Fruit fly (Drosophila melanogaster) whole organism, prepupa: ENCODE results near the gene CG13654.

Source experiments
- Blimp-1 ChIP-seq: fragments of 200-800 bp; sonication (Bioruptor generic); optimal IDR thresholded peaks from 3 replicates; lab custom pipeline; 2017; ENCODE audit warnings: missing biosample characterization, missing genetic modification characterization, mild to moderate bottlenecking, moderate library complexity, missing genetic modification reagents
- CG10631 ChIP-seq: fragments of 200-800 bp; sonication (Bioruptor generic); optimal IDR thresholded peaks from 2 replicates; lab custom pipeline; 2016; ENCODE audit warnings: missing biosample characterization, missing genetic modification characterization
- CG10669 ChIP-seq: fragments of 200-800 bp; sonication (Bioruptor generic); optimal IDR thresholded peaks from 3 replicates; lab custom pipeline; 2018; ENCODE audit warnings: missing biosample characterization, mild to moderate bottlenecking, missing genetic modification characterization, moderate library complexity
- CG11294 ChIP-seq: fragments of 200-800 bp; sonication (Bioruptor generic); IDR thresholded peaks from 2 replicates; pipeline ENCODE4 v1.3.6; 2022; ENCODE audit warnings: missing biosample characterization, missing genetic modification characterization
- CG11762 ChIP-seq: fragments of 200-800 bp; sonication (Bioruptor generic); optimal IDR thresholded peaks from 3 replicates; lab custom pipeline; 2016; ENCODE audit warnings: missing biosample characterization, missing genetic modification characterization; ENCODE audit not compliant: insufficient read depth
- CG11902 ChIP-seq: fragments of 200-800 bp; sonication (Bioruptor generic); optimal IDR thresholded peaks from 3 replicates; lab custom pipeline; 2016; ENCODE audit warnings: missing biosample characterization, missing genetic modification characterization
- CG15336 ChIP-seq: fragments of 200-800 bp; sonication (Bioruptor generic); IDR thresholded peaks from 2 replicates; pipeline ENCODE4 v1.3.6; 2022; ENCODE audit warnings: missing biosample characterization, missing genetic modification characterization
- CG1621 ChIP-seq: fragments of 200-800 bp; sonication (Bioruptor generic); optimal IDR thresholded peaks from 3 replicates; lab custom pipeline; 2018; ENCODE audit warnings: missing biosample characterization, mild to moderate bottlenecking, missing genetic modification characterization
- CG16779 ChIP-seq: fragments of 200-800 bp; sonication (Bioruptor generic); optimal IDR thresholded peaks from 3 replicates; lab custom pipeline; 2017; ENCODE audit warnings: missing biosample characterization, mild to moderate bottlenecking, missing genetic modification characterization
- CG31627 ChIP-seq: fragments of 200-800 bp; sonication (Bioruptor generic); optimal IDR thresholded peaks from 3 replicates; lab custom pipeline; 2016; ENCODE audit warnings: missing biosample characterization, missing genetic modification characterization
- CG34406 ChIP-seq: fragments of 200-800 bp; sonication (Bioruptor generic); optimal IDR thresholded peaks from 3 replicates; lab custom pipeline; 2016; ENCODE audit warnings: missing biosample characterization, missing genetic modification characterization
- CG3919 ChIP-seq: fragments of 200-800 bp; sonication (Bioruptor generic); optimal IDR thresholded peaks from 3 replicates; lab custom pipeline; 2016; ENCODE audit warnings: missing biosample characterization, missing genetic modification characterization
- CG6163 ChIP-seq: fragments of 200-800 bp; sonication (Bioruptor generic); IDR thresholded peaks from 3 replicates; pipeline ENCODE4 v1.3.6; 2022; ENCODE audit warnings: missing biosample characterization, missing genetic modification characterization
- CG6792 ChIP-seq: fragments of 200-800 bp; sonication (Bioruptor generic); optimal IDR thresholded peaks from 3 replicates; lab custom pipeline; 2016; ENCODE audit warnings: missing biosample characterization, missing genetic modification characterization
- CG6854 ChIP-seq: fragments of 200-800 bp; sonication (Bioruptor generic); optimal IDR thresholded peaks from 2 replicates; lab custom pipeline; 2017; ENCODE audit warnings: missing biosample characterization, mild to moderate bottlenecking, missing genetic modification characterization
- CG7368 ChIP-seq: fragments of 200-800 bp; sonication (Bioruptor generic); optimal IDR thresholded peaks from 3 replicates; lab custom pipeline; 2016; ENCODE audit warnings: missing biosample characterization, missing genetic modification characterization
- CG8119 ChIP-seq: fragments of 200-800 bp; sonication (Bioruptor generic); IDR thresholded peaks from 3 replicates; pipeline ENCODE4 v1.3.6; 2022; ENCODE audit warnings: missing biosample characterization, missing genetic modification characterization
- CG8319 ChIP-seq: fragments of 200-800 bp; sonication (Bioruptor generic); optimal IDR thresholded peaks from 3 replicates; lab custom pipeline; 2016; ENCODE audit warnings: missing biosample characterization, missing genetic modification characterization
- CG8632 ChIP-seq: fragments of 200-800 bp; sonication (Bioruptor generic); optimal IDR thresholded peaks from 3 replicates; lab custom pipeline; 2016; ENCODE audit warnings: missing biosample characterization, missing genetic modification characterization
- CG9139 ChIP-seq: fragments of 200-800 bp; sonication (Bioruptor generic); optimal IDR thresholded peaks from 3 replicates; lab custom pipeline; 2017; ENCODE audit warnings: missing biosample characterization, mild to moderate bottlenecking, missing genetic modification characterization
- Eip75B ChIP-seq: fragments of 200-800 bp; sonication (Bioruptor generic); optimal IDR thresholded peaks from 3 replicates; lab custom pipeline; 2016; ENCODE audit warnings: missing biosample characterization, missing genetic modification characterization
- Eip78C ChIP-seq: fragments of 200-800 bp; sonication (Bioruptor generic); peaks from one replicate; lab custom pipeline; 2016; ENCODE audit warnings: missing biosample characterization, missing genetic modification characterization
- Eip93F ChIP-seq: fragments of 200-800 bp; sonication (Bioruptor generic); optimal IDR thresholded peaks from 2 replicates; lab custom pipeline; 2016; ENCODE audit warnings: missing biosample characterization, mild to moderate bottlenecking, missing genetic modification characterization
- Ets96B ChIP-seq: fragments of 200-800 bp; optimal IDR thresholded peaks from 2 replicates; lab custom pipeline; 2019; ENCODE audit warnings: missing biosample characterization, mild to moderate bottlenecking, missing genetic modification characterization, moderate library complexity
- Gug ChIP-seq: fragments of 200-800 bp; sonication (Bioruptor generic); IDR thresholded peaks from 2 replicates; pipeline ENCODE4 v1.3.6; 2022; ENCODE audit warnings: missing biosample characterization, missing genetic modification characterization
- Hr38 ChIP-seq: sonication (Bioruptor generic); optimal IDR thresholded peaks from 2 replicates; lab custom pipeline; 2016; ENCODE audit warnings: missing biosample characterization, missing genetic modification characterization
- Met ChIP-seq: fragments of 200-800 bp; sonication (Bioruptor generic); optimal IDR thresholded peaks from 3 replicates; lab custom pipeline; 2016; ENCODE audit warnings: missing biosample characterization, missing genetic modification characterization
- Sox102F ChIP-seq: fragments of 200-800 bp; sonication (Bioruptor generic); optimal IDR thresholded peaks from 2 replicates; lab custom pipeline; 2016; ENCODE audit warnings: missing biosample characterization, mild to moderate bottlenecking, missing genetic modification characterization
- Sox15 ChIP-seq: fragments of 200-800 bp; sonication (Bioruptor generic); optimal IDR thresholded peaks from 3 replicates; lab custom pipeline; 2016; ENCODE audit warnings: missing biosample characterization, missing genetic modification characterization
- achi ChIP-seq: fragments of 200-800 bp; sonication (Bioruptor generic); optimal IDR thresholded peaks from 3 replicates; lab custom pipeline; 2016; ENCODE audit warnings: missing biosample characterization, missing genetic modification characterization
- acj6 ChIP-seq: fragments of 200-800 bp; sonication (Bioruptor generic); optimal IDR thresholded peaks from 3 replicates; lab custom pipeline; 2016; ENCODE audit warnings: missing biosample characterization, missing genetic modification characterization
- cyc ChIP-seq: fragments of 200-800 bp; sonication (Bioruptor generic); optimal IDR thresholded peaks from 3 replicates; lab custom pipeline; 2016; ENCODE audit warnings: missing biosample characterization, missing genetic modification characterization
- dac ChIP-seq: fragments of 200-800 bp; sonication (Bioruptor generic); optimal IDR thresholded peaks from 2 replicates; lab custom pipeline; 2017; ENCODE audit warnings: missing biosample characterization, mild to moderate bottlenecking, missing genetic modification characterization
- dsx ChIP-seq: fragments of 200-800 bp; optimal IDR thresholded peaks from 3 replicates; lab custom pipeline; 2019; ENCODE audit warnings: missing biosample characterization, mild to moderate bottlenecking, missing genetic modification characterization, moderate library complexity; ENCODE audit not compliant: poor library complexity, severe bottlenecking
- eg ChIP-seq: fragments of 200-800 bp; sonication (Bioruptor generic); IDR thresholded peaks from 3 replicates; pipeline ENCODE4 v1.3.6; 2022; ENCODE audit warnings: missing biosample characterization, missing genetic modification characterization
- esn ChIP-seq: fragments of 200-800 bp; sonication (Bioruptor generic); optimal IDR thresholded peaks from 2 replicates; lab custom pipeline; 2016; ENCODE audit warnings: missing biosample characterization, mild to moderate bottlenecking, missing genetic modification characterization, moderate library complexity
- fd59A ChIP-seq: fragments of 200-800 bp; sonication (Bioruptor generic); optimal IDR thresholded peaks from 2 replicates; lab custom pipeline; 2017; ENCODE audit warnings: missing biosample characterization, mild to moderate bottlenecking, missing genetic modification characterization, missing genetic modification reagents
- fkh ChIP-seq: fragments of 200-800 bp; sonication (Bioruptor generic); optimal IDR thresholded peaks from 3 replicates; lab custom pipeline; 2017; ENCODE audit warnings: missing biosample characterization, mild to moderate bottlenecking, missing genetic modification characterization, moderate library complexity
- lz ChIP-seq: fragments of 200-800 bp; sonication (Bioruptor generic); optimal IDR thresholded peaks from 3 replicates; lab custom pipeline; 2016; ENCODE audit warnings: missing biosample characterization, missing genetic modification characterization
- net ChIP-seq: fragments of 200-800 bp; sonication (Bioruptor generic); optimal IDR thresholded peaks from 3 replicates; lab custom pipeline; 2016; ENCODE audit warnings: missing biosample characterization, missing genetic modification characterization
- pdm3 ChIP-seq: fragments of 200-800 bp; sonication (Bioruptor generic); optimal IDR thresholded peaks from 3 replicates; lab custom pipeline; 2016; ENCODE audit warnings: missing biosample characterization, missing genetic modification characterization
- salr ChIP-seq, 2 experiments: fragments of 200-800 bp; sonication (Bioruptor generic); optimal IDR thresholded peaks; 3 replicates each; lab custom pipeline; 2016 to 2018; ENCODE audit warnings: missing biosample characterization in 2 of 2, missing genetic modification characterization in 2 of 2, mild to moderate bottlenecking in 1 of 2
- spab ChIP-seq: fragments of 200-800 bp; sonication (Bioruptor generic); optimal IDR thresholded peaks from 2 replicates; lab custom pipeline; 2017; ENCODE audit warnings: missing biosample characterization, mild to moderate bottlenecking, missing genetic modification characterization, missing genetic modification reagents
- ss ChIP-seq, 2 experiments: fragments of 200-800 bp; sonication (Bioruptor generic); optimal IDR thresholded peaks; 2 replicates in 1 of 2; 3 replicates in 1 of 2; lab custom pipeline; 2017 to 2018; ENCODE audit warnings: mild to moderate bottlenecking in 2 of 2, missing biosample characterization in 2 of 2, missing genetic modification characterization in 2 of 2, moderate library complexity in 1 of 2
- svp ChIP-seq: fragments of 200-800 bp; sonication (Bioruptor generic); peaks from one replicate; lab custom pipeline; 2016; ENCODE audit warnings: missing biosample characterization, missing genetic modification characterization
- topi ChIP-seq: fragments of 200-800 bp; sonication (Bioruptor generic); optimal IDR thresholded peaks from 3 replicates; lab custom pipeline; 2016; ENCODE audit warnings: missing biosample characterization, missing genetic modification characterization
- vri ChIP-seq: fragments of 200-800 bp; sonication (Bioruptor generic); optimal IDR thresholded peaks from 3 replicates; lab custom pipeline; 2016; ENCODE audit warnings: missing biosample characterization, mild to moderate bottlenecking, missing genetic modification characterization

The CG13654 gene

DNA sequence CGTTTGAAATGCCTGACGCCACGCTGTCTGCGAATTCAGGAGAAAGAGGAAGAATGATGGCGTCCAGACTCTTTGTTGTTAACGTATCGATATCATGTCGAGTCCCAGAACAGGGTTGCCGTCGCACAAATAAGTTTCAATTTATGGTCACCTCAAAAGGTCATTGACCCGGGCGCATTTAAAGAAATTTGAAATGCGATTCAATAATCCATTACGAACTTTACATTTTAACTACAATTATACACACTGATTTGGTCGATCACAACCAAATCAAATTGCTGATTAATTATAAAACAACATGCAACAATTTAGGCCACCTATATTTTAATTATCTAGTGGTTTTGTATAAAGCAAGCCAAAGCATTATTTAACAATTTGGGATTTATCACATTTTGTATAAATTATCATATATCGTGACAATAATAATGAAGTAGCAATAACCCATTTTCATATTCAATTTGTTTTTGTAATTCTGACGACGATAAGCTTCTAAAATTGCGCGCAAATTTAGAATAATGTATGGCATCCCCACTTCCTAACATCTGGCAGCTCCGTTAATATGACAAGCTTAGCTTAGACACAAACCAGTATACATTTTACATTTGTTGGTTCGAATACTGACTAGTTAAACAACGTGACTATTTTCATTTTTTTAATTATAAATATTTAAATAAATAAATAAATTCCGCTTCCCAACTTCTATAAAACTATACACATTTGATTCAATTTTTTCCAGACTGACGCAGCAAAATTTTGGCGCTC, 45.6 kb downstream of the CG13654 start, which contains the start of gene bam:
Gene bam, minus strand, starts transcription at position 58 of the 762 bp plus-strand sequence.
- TF ChIP-seq topi (GFP tag; lab: Kevin White, UChicago) (no peak), fkh (GFP tag; lab: Kevin White, UChicago) (peak; percentile 11), svp (GFP tag; lab: Kevin White, UChicago) (peak; percentile 75)

- TF ChIP-seq CG9139 (peak; percentile 94), Eip93F (no peak), achi (peak; percentile 93), Blimp-1 (GFP tag; lab: Kevin White, UChicago) (peak; percentile 90), CG11902 (peak; percentile 93), CG6854 (GFP tag; lab: Kevin White, UChicago) (peak; percentile 98), spab (peak; percentile 76), fd59A (GFP tag; lab: Kevin White, UChicago) (peak; percentile 90), CG6163 (GFP tag; lab: Robert Waterston, UW) (peak; percentile 96), CG8632 (GFP tag; lab: Kevin White, UChicago) (peak; percentile 89), Gug (GFP tag; lab: Robert Waterston, UW) (peak; percentile 77), Sox15 (GFP tag; lab: Kevin White, UChicago) (peak; percentile 92), CG1621 (tag; lab: Kevin White, UChicago) (peak; percentile 90), CG6792 (GFP tag; lab: Kevin White, UChicago) (peak; percentile 91), topi (GFP tag; lab: Kevin White, UChicago) (peak; percentile 95), CG34406 (peak; percentile 92), vri (GFP tag; lab: Kevin White, UChicago) (peak; percentile 96), Sox102F (peak; percentile 95), CG31627 (GFP tag; lab: Kevin White, UChicago) (peak; percentile 97), lz (GFP tag; lab: Kevin White, UChicago) (peak; percentile 98), CG8119 (GFP tag; lab: Robert Waterston, UW) (peak; percentile 57; the same call in 2 of the 3 replicates), dsx (GFP tag; lab: Kevin White, UChicago) (peak; percentile 74), acj6 (peak; percentile 92), eg (GFP tag; lab: Robert Waterston, UW) (peak; percentile 93), CG11762 (GFP tag; lab: Kevin White, UChicago) (peak; percentile 88), CG3919 (GFP tag; lab: Kevin White, UChicago) (peak; percentile 98), CG10631 (GFP tag; lab: Kevin White, UChicago) (peak; percentile 88), CG10669 (GFP tag; lab: Kevin White, UChicago) (peak; percentile 87), ss (GFP tag; optimal IDR thresholded peaks at IDR 0.05; lab: Kevin White, UChicago) (peak; percentile 85 to 93), Hr38 (GFP tag; lab: Kevin White, UChicago) (no peak), CG11294 (GFP tag; lab: Robert Waterston, UW) (peak; percentile 77), pdm3 (GFP tag; lab: Kevin White, UChicago) (peak; percentile 94), CG15336 (0 out of 2 replicates have a peak, but pooled peaks have one; percentile 24), Ets96B (tag; lab: Kevin White, UChicago) (peak; percentile 70), svp (GFP tag; lab: Kevin White, UChicago) (no peak), Met (peak; percentile 96), salr (GFP tag; optimal IDR thresholded peaks at IDR 0.05; lab: Kevin White, UChicago) (peak in 1 of 2 experiments; percentile 98), net (GFP tag; lab: Kevin White, UChicago) (peak; percentile 96), Eip75B (GFP tag; lab: Kevin White, UChicago) (peak; percentile 96), esn (GFP tag; lab: Kevin White, UChicago) (peak; percentile 98), cyc (GFP tag; lab: Kevin White, UChicago) (peak; percentile 98), CG7368 (GFP tag; lab: Kevin White, UChicago) (peak; percentile 96), dac (GFP tag; lab: Kevin White, UChicago) (peak; percentile 91), Eip78C (GFP tag; lab: Kevin White, UChicago) (peak; percentile 97), CG16779 (tag; lab: Kevin White, UChicago) (peak; percentile 94), CG8319 (GFP tag; lab: Kevin White, UChicago) (peak; percentile 95)
Measured at dm6 chr3R:25247379-25247869, 47.8 kb downstream of the CG13654 start, which contains the start of the genes RpS27 and Nup37. RpS27 (minus strand) TSS chr3R:25247514. Nup37 (plus strand) TSS chr3R:25247658.
